Worm (Caenorhabditis elegans) whole organism, young adult: Measurements from ENCODE around the gene gldi-8.

Experiments used
- B0261.1 ChIP-seq: sonication (generic microtip); optimal IDR thresholded peaks from 2 replicates; lab custom pipeline; 2016; ENCODE audit warnings: mild to moderate bottlenecking, missing genetic modification characterization, moderate library complexity, missing compliant biosample characterization
- B0336.3 ChIP-seq: fragments of 200-800 bp; sonication (Bioruptor generic); IDR thresholded peaks from 2 replicates; pipeline ENCODE4 v1.3.6; 2022; ENCODE audit warnings: missing genetic modification characterization, missing compliant biosample characterization
- C06A6.2 ChIP-seq: fragments of 200-800 bp; sonication (Bioruptor generic); conservative IDR thresholded peaks from 2 replicates; pipeline ENCODE4 v1.3.6; 2022; ENCODE audit warnings: missing genetic modification characterization, missing compliant biosample characterization
- F33H1.4 ChIP-seq: fragments of 200-800 bp; sonication (Bioruptor generic); IDR thresholded peaks from 2 replicates; pipeline ENCODE4 v1.3.6; 2022; ENCODE audit warnings: missing genetic modification reagents, missing genetic modification characterization, missing compliant biosample characterization
- F39B2.1 ChIP-seq: fragments of 200-800 bp; sonication (Bioruptor generic); IDR thresholded peaks from 2 replicates; pipeline ENCODE4 v1.3.6; 2022; ENCODE audit warnings: missing genetic modification reagents, missing genetic modification characterization, missing compliant biosample characterization
- F57A8.1 ChIP-seq: fragments of 200-800 bp; sonication (Bioruptor generic); optimal IDR thresholded peaks from 2 replicates; lab custom pipeline; 2018; ENCODE audit warnings: mild to moderate bottlenecking, missing genetic modification characterization, moderate library complexity, missing compliant biosample characterization
- F57C9.4 ChIP-seq: sonication (generic microtip); optimal IDR thresholded peaks from 2 replicates; lab custom pipeline; 2017; ENCODE audit warnings: mild to moderate bottlenecking, missing genetic modification characterization, missing compliant biosample characterization
- ZK185.1 ChIP-seq: sonication (generic microtip); optimal IDR thresholded peaks from 2 replicates; lab custom pipeline; 2016; ENCODE audit warnings: mild to moderate bottlenecking, missing genetic modification characterization, missing compliant biosample characterization; ENCODE audit not compliant: poor library complexity, severe bottlenecking
- akir-1 ChIP-seq: fragments of 200-800 bp; sonication (Bioruptor generic); optimal IDR thresholded peaks from 2 replicates; lab custom pipeline; 2018; ENCODE audit warnings: mild to moderate bottlenecking, missing genetic modification characterization, moderate library complexity, missing compliant biosample characterization
- ama-1 ChIP-seq, 3 experiments: fragments of 150-350 bp in 1 of 3; sonication (generic microtip) in 2 of 3; optimal IDR thresholded peaks; 2 replicates each; lab custom pipeline; 2014 to 2018; ENCODE audit warnings: missing biosample characterization in 2 of 3, missing genetic modification characterization in 2 of 3, missing genetic modification reagents in 2 of 3
- athp-1 ChIP-seq: sonication (generic microtip); optimal IDR thresholded peaks from 2 replicates; lab custom pipeline; 2017; ENCODE audit warnings: mild to moderate bottlenecking, missing genetic modification characterization, missing compliant biosample characterization
- cebp-1 ChIP-seq, 2 experiments: fragments of 200-800 bp in 1 of 2; sonication (Bioruptor generic) in 1 of 2; sonication (generic microtip) in 1 of 2; IDR thresholded peaks in 1 of 2; optimal IDR thresholded peaks in 1 of 2; 2 replicates each; pipeline versions ENCODE4 v1.3.6 to Lab custom; 2017 to 2022; ENCODE audit warnings: missing compliant biosample characterization in 2 of 2, missing genetic modification characterization in 2 of 2, mild to moderate bottlenecking in 1 of 2, missing genetic modification reagents in 1 of 2, moderate library complexity in 1 of 2
- ceh-100 ChIP-seq: fragments of 200-800 bp; sonication (Bioruptor generic); IDR thresholded peaks from 2 replicates; pipeline ENCODE4 v1.3.6; 2022; ENCODE audit warnings: missing genetic modification reagents, missing genetic modification characterization, missing compliant biosample characterization
- ceh-58 ChIP-seq: fragments of 200-800 bp; sonication (Bioruptor generic); IDR thresholded peaks from 2 replicates; pipeline ENCODE4 v1.3.6; 2022; ENCODE audit warnings: missing genetic modification characterization, missing compliant biosample characterization
- ceh-79 ChIP-seq: sonication (generic microtip); optimal IDR thresholded peaks from 2 replicates; lab custom pipeline; 2017; ENCODE audit warnings: mild to moderate bottlenecking, missing genetic modification characterization, missing compliant biosample characterization
- ceh-91 ChIP-seq: fragments of 200-800 bp; sonication (Bioruptor generic); IDR thresholded peaks from 2 replicates; pipeline ENCODE4 v1.3.6; 2022; ENCODE audit warnings: missing genetic modification reagents, missing genetic modification characterization, missing compliant biosample characterization
- die-1 ChIP-seq: sonication (generic microtip); optimal IDR thresholded peaks from 2 replicates; lab custom pipeline; 2016; ENCODE audit warnings: missing genotype, mild to moderate bottlenecking, missing genetic modification characterization, missing compliant biosample characterization
- egrh-3 ChIP-seq: fragments of 200-800 bp; sonication (Bioruptor generic); IDR thresholded peaks from 2 replicates; pipeline ENCODE4 v1.3.6; 2022; ENCODE audit warnings: missing genetic modification reagents, missing genetic modification characterization, missing compliant biosample characterization
- ekl-4 ChIP-seq: fragments of 200-800 bp; sonication (Bioruptor generic); IDR thresholded peaks from 2 replicates; pipeline ENCODE4 v1.3.6; 2022; ENCODE audit warnings: missing genetic modification reagents, missing genetic modification characterization, missing compliant biosample characterization
- ets-4 ChIP-seq: fragments of 200-800 bp; sonication (Bioruptor generic); optimal IDR thresholded peaks from 2 replicates; lab custom pipeline; 2018; ENCODE audit warnings: mild to moderate bottlenecking, missing genetic modification characterization, missing compliant biosample characterization
- fkh-3 ChIP-seq: sonication (generic microtip); optimal IDR thresholded peaks from 2 replicates; lab custom pipeline; 2016; ENCODE audit warnings: mild to moderate bottlenecking, missing genetic modification characterization, missing compliant biosample characterization
- gei-17 ChIP-seq: fragments of 200-800 bp; sonication (Bioruptor generic); optimal IDR thresholded peaks from 2 replicates; lab custom pipeline; 2018; ENCODE audit warnings: mild to moderate bottlenecking, missing genetic modification characterization, missing compliant biosample characterization
- him-1 ChIP-seq: sonication (generic microtip); optimal IDR thresholded peaks from 2 replicates; lab custom pipeline; 2016; ENCODE audit warnings: missing genotype, missing genetic modification reagents, missing genetic modification characterization, missing compliant biosample characterization
- hmg-1.2 ChIP-seq: fragments of 200-800 bp; sonication (Bioruptor generic); IDR thresholded peaks from 2 replicates; pipeline ENCODE4 v1.3.6; 2022; ENCODE audit warnings: missing genetic modification reagents, missing genetic modification characterization, missing compliant biosample characterization
- hrde-1 ChIP-seq: sonication (generic microtip); optimal IDR thresholded peaks from 2 replicates; lab custom pipeline; 2016; ENCODE audit warnings: missing genetic modification characterization, mild to moderate bottlenecking, missing compliant biosample characterization, moderate library complexity, missing genotype, missing genetic modification reagents, borderline replicate concordance
- hsf-1 ChIP-seq: fragments of 200-800 bp; sonication (Bioruptor generic); IDR thresholded peaks from 2 replicates; pipeline ENCODE4 v1.3.6; 2022; ENCODE audit warnings: missing genetic modification reagents, missing genetic modification characterization, missing compliant biosample characterization
- let-607 ChIP-seq, 2 experiments: fragments of 200-800 bp in 1 of 2; sonication (Bioruptor generic) in 1 of 2; sonication (generic microtip) in 1 of 2; optimal IDR thresholded peaks; 2 replicates each; lab custom pipeline; 2016 to 2018; ENCODE audit warnings: mild to moderate bottlenecking in 2 of 2, missing compliant biosample characterization in 2 of 2, missing genetic modification characterization in 2 of 2, moderate library complexity in 2 of 2, missing genotype in 1 of 2
- lin-35 ChIP-seq, 3 experiments: fragments of 150-350 bp in 2 of 3; sonication (generic microtip) in 1 of 3; optimal IDR thresholded peaks; 2 replicates each; lab custom pipeline; 2014 to 2018; ENCODE audit warnings: missing biosample characterization in 3 of 3, missing genetic modification characterization in 3 of 3, missing genetic modification reagents in 3 of 3
- madf-10 ChIP-seq: sonication (generic microtip); optimal IDR thresholded peaks from 2 replicates; lab custom pipeline; 2016; ENCODE audit warnings: mild to moderate bottlenecking, missing genetic modification characterization, missing compliant biosample characterization
- madf-3 ChIP-seq: fragments of 200-800 bp; sonication (Bioruptor generic); IDR thresholded peaks from 2 replicates; pipeline ENCODE4 v1.3.6; 2022; ENCODE audit warnings: missing genetic modification reagents, missing genetic modification characterization, missing compliant biosample characterization
- mcd-1 ChIP-seq: fragments of 200-800 bp; sonication (Bioruptor generic); IDR thresholded peaks from 2 replicates; pipeline ENCODE4 v1.3.6; 2022; ENCODE audit warnings: missing genetic modification reagents, missing genetic modification characterization, missing compliant biosample characterization
- mes-4 ChIP-seq: sonication (generic microtip); optimal IDR thresholded peaks from 2 replicates; lab custom pipeline; 2016; ENCODE audit warnings: missing genotype, missing genetic modification characterization, missing compliant biosample characterization
- mxl-1 ChIP-seq: sonication (generic microtip); optimal IDR thresholded peaks from 2 replicates; lab custom pipeline; 2016; ENCODE audit warnings: missing genetic modification characterization, missing compliant biosample characterization
- pbrm-1 ChIP-seq: fragments of 200-800 bp; sonication (Bioruptor generic); IDR thresholded peaks from 2 replicates; pipeline ENCODE4 v1.3.6; 2022; ENCODE audit warnings: missing genetic modification reagents, missing genetic modification characterization, missing compliant biosample characterization
- pha-4 ChIP-seq: fragments of 150-350 bp; sonication (generic microtip); optimal IDR thresholded peaks from 2 replicates; lab custom pipeline; 2014; ENCODE audit warnings: missing biosample characterization, missing genetic modification reagents, missing genetic modification characterization
- rcor-1 ChIP-seq: fragments of 200-800 bp; sonication (Bioruptor generic); IDR thresholded peaks from 2 replicates; pipeline ENCODE4 v1.3.6; 2022; ENCODE audit warnings: missing genetic modification reagents, missing genetic modification characterization, missing compliant biosample characterization
- rec-8 ChIP-seq, 2 experiments: sonication (generic microtip); optimal IDR thresholded peaks; 2 replicates each; lab custom pipeline; 2016; ENCODE audit warnings: mild to moderate bottlenecking in 2 of 2, missing genetic modification characterization in 2 of 2, missing genetic modification reagents in 2 of 2, missing genotype in 2 of 2, missing biosample characterization in 1 of 2, missing compliant biosample characterization in 1 of 2, moderate library complexity in 1 of 2
- snpc-3.4 ChIP-seq: sonication (generic microtip); optimal IDR thresholded peaks from 2 replicates; lab custom pipeline; 2017; ENCODE audit warnings: missing genetic modification characterization, mild to moderate bottlenecking, missing compliant biosample characterization, antibody characterized with exemption, moderate library complexity, missing genotype, missing genetic modification reagents
- snpc-4 ChIP-seq, 5 experiments: fragments of 150-350 bp in 1 of 5; sonication (generic microtip) in 4 of 5; optimal IDR thresholded peaks; 2 replicates each; lab custom pipeline; 2014 to 2018; ENCODE audit warnings: missing genetic modification characterization in 5 of 5, missing biosample characterization in 3 of 5, antibody characterized with exemption in 2 of 5, mild to moderate bottlenecking in 2 of 5, missing compliant biosample characterization in 2 of 5, missing genotype in 2 of 5, moderate library complexity in 2 of 5, missing genetic modification reagents in 1 of 5
- somi-1 ChIP-seq: fragments of 200-800 bp; sonication (Bioruptor generic); optimal IDR thresholded peaks from 2 replicates; lab custom pipeline; 2018; ENCODE audit warnings: mild to moderate bottlenecking, missing genetic modification characterization, missing compliant biosample characterization
- tbp1 ChIP-seq: fragments of 200-800 bp; sonication (Bioruptor generic); optimal IDR thresholded peaks from 2 replicates; lab custom pipeline; 2018; ENCODE audit warnings: mild to moderate bottlenecking, missing genetic modification characterization, missing compliant biosample characterization
- tlf-1 ChIP-seq: fragments of 200-800 bp; sonication (Bioruptor generic); optimal IDR thresholded peaks from 2 replicates; lab custom pipeline; 2018; ENCODE audit warnings: mild to moderate bottlenecking, missing genetic modification characterization, missing compliant biosample characterization
- xnd-1 ChIP-seq: sonication (generic microtip); optimal IDR thresholded peaks from 2 replicates; lab custom pipeline; 2016; ENCODE audit warnings: missing genotype, missing genetic modification reagents, missing genetic modification characterization, missing compliant biosample characterization
- ztf-22 ChIP-seq: fragments of 200-800 bp; sonication (Bioruptor generic); optimal IDR thresholded peaks from 2 replicates; lab custom pipeline; 2018; ENCODE audit warnings: mild to moderate bottlenecking, missing genetic modification characterization, moderate library complexity, missing compliant biosample characterization
- ztf-26 ChIP-seq: sonication (generic microtip); optimal IDR thresholded peaks from 2 replicates; lab custom pipeline; 2017; ENCODE audit warnings: missing genetic modification characterization, missing compliant biosample characterization

gldi-8 gene

ce11 chrIII:12616990-12617393, 17.5 kb upstream of the gldi-8 start (continued):
- TF ChIP-seq ceh-79 (tag; lab: Kevin White, UChicago): no peak
- TF ChIP-seq cebp-1 (GFP tag; IDR thresholded peaks at IDR 0.05; lab: Robert Waterston, UW): peak; percentile 43; the same call in 1 of the 2 replicates
- peak; percentile 67 for TF ChIP-seq cebp-1 (tag; optimal IDR thresholded peaks at IDR 0.05; lab: Kevin White, UChicago)
- peak; percentile 64 for TF ChIP-seq akir-1 (GFP tag; lab: Kevin White, UChicago)
- no peak for TF ChIP-seq F39B2.1 (GFP tag; lab: Robert Waterston, UW)
- peak; percentile 43; the same call in 1 of the 2 replicates for TF ChIP-seq mcd-1 (GFP tag; lab: Robert Waterston, UW)
- no peak for TF ChIP-seq fkh-3 (tag; lab: Kevin White, UChicago)
- 0 out of 2 replicates have a peak, but pooled peaks have one; percentile 19 for TF ChIP-seq egrh-3 (GFP tag; lab: Robert Waterston, UW)
- TF ChIP-seq pha-4 (tag; lab: Kevin White, UChicago): no peak
- TF ChIP-seq xnd-1: no peak
- no peak for TF ChIP-seq rec-8 (tag; optimal IDR thresholded peaks at IDR 0.05; lab: Kevin White, UChicago)
- no peak for TF ChIP-seq him-1 (tag; lab: Kevin White, UChicago)
- peak; percentile 18 for TF ChIP-seq ZK185.1 (tag; lab: Kevin White, UChicago)
- no peak for TF ChIP-seq die-1 (tag; lab: Kevin White, UChicago)
- TF ChIP-seq let-607 (tag; optimal IDR thresholded peaks at IDR 0.05; lab: Kevin White, UChicago): no peak
- TF ChIP-seq hsf-1: 0 out of 2 replicates have a peak, but pooled peaks have one; percentile 41
- no peak for TF ChIP-seq ztf-22
- no peak for TF ChIP-seq F33H1.4 (GFP tag; lab: Robert Waterston, UW)
- TF ChIP-seq madf-3: no peak
- TF ChIP-seq tlf-1 (GFP tag; lab: Kevin White, UChicago): peak; percentile 58
- no peak for TF ChIP-seq hrde-1 (tag; lab: Kevin White, UChicago)
- no peak for TF ChIP-seq gei-17 (GFP tag; lab: Kevin White, UChicago)
- TF ChIP-seq tbp1 (GFP tag; lab: Kevin White, UChicago): no peak
- TF ChIP-seq F57A8.1 (GFP tag; lab: Kevin White, UChicago): no peak
- TF ChIP-seq athp-1 (tag; lab: Kevin White, UChicago): no peak
- TF ChIP-seq ztf-26: peak; percentile 44
- no peak for TF ChIP-seq ekl-4 (GFP tag; lab: Robert Waterston, UW)
- TF ChIP-seq lin-35 (GFP tag; optimal IDR thresholded peaks at IDR 0.05; lab: Kevin White, UChicago): peak in 1 of 3 experiments; percentile 2
- TF ChIP-seq mes-4 (tag; lab: Kevin White, UChicago): no peak
- TF ChIP-seq ama-1 (optimal IDR thresholded peaks at IDR 0.05; lab: Kevin White, UChicago): peak; percentile 41
- TF ChIP-seq ama-1 (GFP tag; optimal IDR thresholded peaks at IDR 0.05; lab: Kevin White, UChicago): no peak
- TF ChIP-seq snpc-3.4 (tag; lab: Kevin White, UChicago): no peak
- no peak for TF ChIP-seq ceh-91 (GFP tag; lab: Robert Waterston, UW)
- TF ChIP-seq ceh-58 (GFP tag; lab: Robert Waterston, UW): no peak
- TF ChIP-seq ets-4: no peak
- TF ChIP-seq snpc-4 (GFP tag; optimal IDR thresholded peaks at IDR 0.05; lab: Kevin White, UChicago): no peak
- TF ChIP-seq snpc-4 (tag; optimal IDR thresholded peaks at IDR 0.05; lab: Kevin White, UChicago): peak in 2 of 4 experiments; percentile 17 to 44
- no peak for TF ChIP-seq B0261.1 (tag; lab: Kevin White, UChicago)
- no peak; the same call in 1 of the 2 replicates for TF ChIP-seq C06A6.2 (GFP tag; lab: Robert Waterston, UW)
- no peak for TF ChIP-seq somi-1
- TF ChIP-seq hmg-1.2 (GFP tag; lab: Robert Waterston, UW): no peak
- no peak for TF ChIP-seq F57C9.4
- peak; percentile 24; the same call in 1 of the 2 replicates for TF ChIP-seq B0336.3
- no peak for TF ChIP-seq rcor-1
- TF ChIP-seq mxl-1 (tag; lab: Kevin White, UChicago): no peak
- 0 out of 2 replicates have a peak, but pooled peaks have one; percentile 22 for TF ChIP-seq pbrm-1 (GFP tag; lab: Robert Waterston, UW)
- TF ChIP-seq madf-10 (tag; lab: Kevin White, UChicago): peak; percentile 52
- TF ChIP-seq ceh-100 (GFP tag; lab: Robert Waterston, UW): no peak
